Worm (Caenorhabditis elegans): ENCODE data around the gene srbc-24.

- TF ChIP-seq unc-39 (tag; optimal IDR thresholded peaks at IDR 0.05) (no peak), nhr-67 (tag; optimal IDR thresholded peaks at IDR 0.05) (no peak), nhr-12 (tag; optimal IDR thresholded peaks at IDR 0.05) (no peak)
Measured at ce11 chrV:2199594-2199993, 48.0 kb downstream of the srbc-24 start.
